Worm (Caenorhabditis elegans): ENCODE data around the gene tsp-17.

Gene tsp-17

ce11 chrX:3668842-3669241, 12.1 kb upstream of the tsp-17 start, which contains the start of gene snet-1:
TSS of gene snet-1 (minus strand) at chrX:3668942.
- TF ChIP-seq unc-62 (GFP tag; optimal IDR thresholded peaks at IDR 0.05) = no peak
- no peak for TF ChIP-seq blmp-1 (tag; optimal IDR thresholded peaks at IDR 0.05; ENCODE audit: insufficient read depth)
- no peak for TF ChIP-seq aly-2 (tag; optimal IDR thresholded peaks at IDR 0.05)
- TF ChIP-seq ama-1 (optimal IDR thresholded peaks at IDR 0.05) = no peak
- no peak for TF ChIP-seq unc-39 (tag; optimal IDR thresholded peaks at IDR 0.05)
- no peak for TF ChIP-seq nhr-6 (tag; optimal IDR thresholded peaks at IDR 0.05)
- no peak for TF ChIP-seq nhr-12 (tag; optimal IDR thresholded peaks at IDR 0.05)
- TF ChIP-seq nhr-11 (tag; optimal IDR thresholded peaks at IDR 0.05) = no peak
- TF ChIP-seq lin-11 (tag; optimal IDR thresholded peaks at IDR 0.05) = no peak
- no peak for TF ChIP-seq ZK546.5 (tag; optimal IDR thresholded peaks at IDR 0.05)
- TF ChIP-seq alr-1 (tag; optimal IDR thresholded peaks at IDR 0.05) = no peak
- no peak for TF ChIP-seq ztf-4 (tag; optimal IDR thresholded peaks at IDR 0.05)
- no peak for TF ChIP-seq zag-1 (tag; optimal IDR thresholded peaks at IDR 0.05)
- no peak for TF ChIP-seq unc-55 (GFP tag; optimal IDR thresholded peaks at IDR 0.05)
- no peak for TF ChIP-seq egl-27 (tag; optimal IDR thresholded peaks at IDR 0.05)

ce11 chrX:3671998-3672397, 9.0 kb upstream of the tsp-17 start, which contains the start of gene C02F12.5:
TSS of gene C02F12.5 (minus strand) at chrX:3672098.
- TF ChIP-seq blmp-1 (tag; optimal IDR thresholded peaks at IDR 0.05; ENCODE audit: insufficient read depth) (no peak), lin-13 (GFP tag; optimal IDR thresholded peaks at IDR 0.05) (no peak), fos-1 (tag; optimal IDR thresholded peaks at IDR 0.05) (no peak), unc-39 (tag; optimal IDR thresholded peaks at IDR 0.05) (no peak), aly-2 (tag; optimal IDR thresholded peaks at IDR 0.05) (no peak), nhr-11 (tag; optimal IDR thresholded peaks at IDR 0.05) (no peak), mdl-1 (tag; optimal IDR thresholded peaks at IDR 0.05) (no peak), gmeb-1 (tag; optimal IDR thresholded peaks at IDR 0.05) (no peak), ceh-82 (tag; optimal IDR thresholded peaks at IDR 0.05) (no peak), Y55F3AM.14 (GFP tag; optimal IDR thresholded peaks at IDR 0.05) (no peak), R02D3.7 (tag; optimal IDR thresholded peaks at IDR 0.05) (no peak), elt-3 (tag; optimal IDR thresholded peaks at IDR 0.05) (no peak)

ce11 chrX:3673584-3674108, 7.3 kb upstream of the tsp-17 start, which contains the start of gene ceh-63:
TSS of gene ceh-63 (minus strand) at chrX:3674058.
- no peak for TF ChIP-seq ama-1 (optimal IDR thresholded peaks at IDR 0.05)
- TF ChIP-seq nhr-129 (tag; optimal IDR thresholded peaks at IDR 0.05) = no peak
- no peak for TF ChIP-seq unc-55 (GFP tag; optimal IDR thresholded peaks at IDR 0.05)

ce11 chrX:3678507-3679175, 2.3 kb upstream of the tsp-17 start, which contains the start of gene tag-52:
TSS of gene tag-52 (minus strand) at chrX:3678557.
- TF ChIP-seq nhr-129 (tag; optimal IDR thresholded peaks at IDR 0.05) = peak; percentile 74
- TF ChIP-seq gmeb-1 (tag; optimal IDR thresholded peaks at IDR 0.05) = peak; percentile 32
- TF ChIP-seq blmp-1 (tag; optimal IDR thresholded peaks at IDR 0.05; ENCODE audit: insufficient read depth) = peak; percentile 1
- no peak for TF ChIP-seq lin-13 (GFP tag; optimal IDR thresholded peaks at IDR 0.05)
- no peak for TF ChIP-seq C34F6.9 (tag; optimal IDR thresholded peaks at IDR 0.05)
- TF ChIP-seq ztf-11 (tag; optimal IDR thresholded peaks at IDR 0.05) = no peak
- no peak for TF ChIP-seq dmd-4 (tag; optimal IDR thresholded peaks at IDR 0.05)
- no peak for TF ChIP-seq nhr-23 (tag; optimal IDR thresholded peaks at IDR 0.05)
- TF ChIP-seq R02D3.7 (tag; optimal IDR thresholded peaks at IDR 0.05) = no peak
- TF ChIP-seq nhr-25 (tag; optimal IDR thresholded peaks at IDR 0.05) = peak; percentile 49
- no peak for TF ChIP-seq ama-1 (optimal IDR thresholded peaks at IDR 0.05)
- no peak for TF ChIP-seq ceh-16 (tag; optimal IDR thresholded peaks at IDR 0.05)
- no peak for TF ChIP-seq zag-1 (tag; optimal IDR thresholded peaks at IDR 0.05)
- TF ChIP-seq lin-39 (tag; optimal IDR thresholded peaks at IDR 0.05) = no peak
- TF ChIP-seq elt-1 (tag; optimal IDR thresholded peaks at IDR 0.05) = no peak
- no peak for TF ChIP-seq elt-3 (tag; optimal IDR thresholded peaks at IDR 0.05)
- peak; percentile 38 for TF ChIP-seq unc-55 (GFP tag; optimal IDR thresholded peaks at IDR 0.05)
- TF ChIP-seq sma-9 (GFP tag; optimal IDR thresholded peaks at IDR 0.05) = peak; percentile 85
- TF ChIP-seq sma-9 (tag; optimal IDR thresholded peaks at IDR 0.05) = no peak
- TF ChIP-seq unc-62 (GFP tag; optimal IDR thresholded peaks at IDR 0.05) = no peak
- peak in 1 of 2 experiments; percentile 13 for TF ChIP-seq lsy-2 (tag; optimal IDR thresholded peaks at IDR 0.05)
- no peak for TF ChIP-seq mbf-1 (tag; optimal IDR thresholded peaks at IDR 0.05)
- no peak for TF ChIP-seq mab-5 (tag; optimal IDR thresholded peaks at IDR 0.05)
- no peak for TF ChIP-seq nhr-11 (tag; optimal IDR thresholded peaks at IDR 0.05)
- TF ChIP-seq mdl-1 (tag; optimal IDR thresholded peaks at IDR 0.05) = peak in 1 of 2 experiments; percentile 23
- TF ChIP-seq ceh-82 (tag; optimal IDR thresholded peaks at IDR 0.05) = no peak
- peak; percentile 24 for TF ChIP-seq egl-27 (tag; optimal IDR thresholded peaks at IDR 0.05)
- peak; percentile 1 for TF ChIP-seq nhr-21 (tag; optimal IDR thresholded peaks at IDR 0.05)
- no peak for TF ChIP-seq nhr-6 (tag; optimal IDR thresholded peaks at IDR 0.05)
- peak; percentile 16 for TF ChIP-seq fos-1 (tag; optimal IDR thresholded peaks at IDR 0.05)
- TF ChIP-seq skn-1 (tag; optimal IDR thresholded peaks at IDR 0.05) = no peak
- TF ChIP-seq aly-2 (tag; optimal IDR thresholded peaks at IDR 0.05) = no peak
- TF ChIP-seq sma-3 (GFP tag; optimal IDR thresholded peaks at IDR 0.05) = peak; percentile 54
- no peak for TF ChIP-seq ztf-4 (tag; optimal IDR thresholded peaks at IDR 0.05)
- TF ChIP-seq peb-1 (tag; optimal IDR thresholded peaks at IDR 0.05) = no peak
- TF ChIP-seq alr-1 (tag; optimal IDR thresholded peaks at IDR 0.05) = no peak
- TF ChIP-seq nhr-77 (tag; optimal IDR thresholded peaks at IDR 0.05) = no peak
- no peak for TF ChIP-seq nhr-12 (tag; optimal IDR thresholded peaks at IDR 0.05)
- no peak for TF ChIP-seq lin-11 (tag; optimal IDR thresholded peaks at IDR 0.05)
- TF ChIP-seq crh-2 (tag; optimal IDR thresholded peaks at IDR 0.05) = peak; percentile 55
